Fruit fly (Drosophila melanogaster): ENCODE data around the gene RhoGDI.

The RhoGDI gene

dm6 chr3L:19978088-19978487 is 49.5 kb downstream of the RhoGDI start:
- no peak for TF ChIP-seq CG32264 (GFP tag; optimal IDR thresholded peaks at IDR 0.05)

- no peak for TF ChIP-seq Dfd (GFP tag; optimal IDR thresholded peaks at IDR 0.05)
- no peak for TF ChIP-seq Sp1 (GFP tag; optimal IDR thresholded peaks at IDR 0.05)
- TF ChIP-seq Abd-B (GFP tag; optimal IDR thresholded peaks at IDR 0.05), result no peak
- no peak for TF ChIP-seq GATAd (GFP tag; optimal IDR thresholded peaks at IDR 0.05)
- no peak for TF ChIP-seq pan (optimal IDR thresholded peaks at IDR 0.05)
- no peak for TF ChIP-seq sv (GFP tag; optimal IDR thresholded peaks at IDR 0.05)
- no peak for TF ChIP-seq Rel (GFP tag; optimal IDR thresholded peaks at IDR 0.05)
- TF ChIP-seq Rel (tag; optimal IDR thresholded peaks at IDR 0.05), result no peak
- no peak for TF ChIP-seq usp (GFP tag; optimal IDR thresholded peaks at IDR 0.05)
- no peak for TF ChIP-seq dsf (GFP tag; optimal IDR thresholded peaks at IDR 0.05; ENCODE audit: borderline replicate concordance)
- TF ChIP-seq Mio (GFP tag; optimal IDR thresholded peaks at IDR 0.05), result no peak
- no peak for TF ChIP-seq psq (GFP tag; optimal IDR thresholded peaks at IDR 0.05)
These were observed 51.0 kb downstream of the RhoGDI start, which contains the start of gene CG14182 for dm6 chr3L:19979592-19979991. TSS of gene CG14182 (minus strand) at chr3L:19979812.

- TF ChIP-seq Rel (GFP tag; optimal IDR thresholded peaks at IDR 0.05) (no peak), Rel (tag; optimal IDR thresholded peaks at IDR 0.05) (no peak), jim (GFP tag; optimal IDR thresholded peaks at IDR 0.05) (no peak), Mio (GFP tag; optimal IDR thresholded peaks at IDR 0.05) (no peak), N (GFP tag; optimal IDR thresholded peaks at IDR 0.05) (no peak), Vsx2 (GFP tag; optimal IDR thresholded peaks at IDR 0.05; ENCODE audit: partially characterized antibody) (no peak), brk (GFP tag; optimal IDR thresholded peaks at IDR 0.05) (no peak), lola (GFP tag; optimal IDR thresholded peaks at IDR 0.05) (no peak), HLH106 (tag; optimal IDR thresholded peaks at IDR 0.05) (no peak), tai (GFP tag; optimal IDR thresholded peaks at IDR 0.05) (no peak), CrebA (GFP tag; optimal IDR thresholded peaks at IDR 0.05; ENCODE audit: borderline replicate concordance) (no peak), Sp1 (GFP tag; optimal IDR thresholded peaks at IDR 0.05) (no peak), foxo (GFP tag; optimal IDR thresholded peaks at IDR 0.05) (no peak), br (GFP tag; optimal IDR thresholded peaks at IDR 0.05) (no peak), Hnf4 (GFP tag; optimal IDR thresholded peaks at IDR 0.05) (no peak), ey (GFP tag; optimal IDR thresholded peaks at IDR 0.05) (no peak), OdsH (GFP tag; optimal IDR thresholded peaks at IDR 0.05) (no peak), pan (optimal IDR thresholded peaks at IDR 0.05) (no peak)
These were observed 52.8 kb downstream of the RhoGDI start, which contains the start of gene CG17732 for dm6 chr3L:19981385-19981784. TSS of gene CG17732 (plus strand) at chr3L:19981685.

All from whole organism, wandering third instar larva.